Worm (Caenorhabditis elegans): ENCODE results near the gene aass-1.

The aass-1 gene

ce11 chrIV:291851-292367 lies 47.0 kb downstream of the aass-1 start (continued):
- TF ChIP-seq pag-3 (tag; optimal IDR thresholded peaks at IDR 0.05; ENCODE audit: borderline replicate concordance, insufficient read depth) (no peak), lir-3 (tag; optimal IDR thresholded peaks at IDR 0.05; ENCODE audit: poor library complexity) (peak; percentile 23), Y116A8C.19 (tag; optimal IDR thresholded peaks at IDR 0.05; ENCODE audit: borderline replicate concordance) (no peak), blmp-1 (tag; optimal IDR thresholded peaks at IDR 0.05) (no peak), rnt-1 (tag; optimal IDR thresholded peaks at IDR 0.05) (no peak), nhr-237 (tag; optimal IDR thresholded peaks at IDR 0.05) (no peak), unc-30 (tag; optimal IDR thresholded peaks at IDR 0.05) (no peak), sox-4 (tag; optimal IDR thresholded peaks at IDR 0.05) (no peak), unc-62 (GFP tag; optimal IDR thresholded peaks at IDR 0.05) (no peak), mep-1 (tag; optimal IDR thresholded peaks at IDR 0.05) (no peak), grh-1 (GFP tag; IDR thresholded peaks at IDR 0.05) (no peak), ztf-11 (tag; optimal IDR thresholded peaks at IDR 0.05) (no peak), snu-23 (GFP tag; optimal IDR thresholded peaks at IDR 0.05) (peak; percentile 48), nhr-20 (tag; optimal IDR thresholded peaks at IDR 0.05) (peak; percentile 49), hlh-4 (tag; optimal IDR thresholded peaks at IDR 0.05) (no peak), unc-98 (GFP tag; IDR thresholded peaks at IDR 0.05) (no peak), hpl-2 (GFP tag; optimal IDR thresholded peaks at IDR 0.05) (peak; percentile 25), ama-1 (optimal IDR thresholded peaks at IDR 0.05) (peak; percentile 20), nhr-19 (GFP tag; conservative IDR thresholded peaks at IDR 0.05) (peak; percentile 28; the same call in 1 of the 2 replicates), ets-5 (GFP tag; IDR thresholded peaks at IDR 0.05) (no peak), lin-14 (GFP tag; optimal IDR thresholded peaks at IDR 0.05) (no peak), C04F5.9 (tag; optimal IDR thresholded peaks at IDR 0.05) (no peak), swsn-7 (tag; optimal IDR thresholded peaks at IDR 0.05) (no peak), nhr-28 (tag; optimal IDR thresholded peaks at IDR 0.05) (no peak), egl-13 (tag; optimal IDR thresholded peaks at IDR 0.05) (no peak), dsc-1 (tag; optimal IDR thresholded peaks at IDR 0.05) (no peak), C34B4.2 (tag; optimal IDR thresholded peaks at IDR 0.05) (no peak), efl-3 (GFP tag; optimal IDR thresholded peaks at IDR 0.05) (no peak), snpc-4 (tag; optimal IDR thresholded peaks at IDR 0.05) (no peak), nhr-11 (tag; optimal IDR thresholded peaks at IDR 0.05) (no peak), ztf-4 (tag; optimal IDR thresholded peaks at IDR 0.05) (no peak)

- peak; percentile 77 for TF ChIP-seq nhr-85 (tag)
- no peak for TF ChIP-seq nhr-71 (tag; optimal IDR thresholded peaks at IDR 0.05)
- no peak for TF ChIP-seq ama-1 (optimal IDR thresholded peaks at IDR 0.05)
- TF ChIP-seq ceh-82 (tag; optimal IDR thresholded peaks at IDR 0.05): no peak
- no peak for TF ChIP-seq fos-1 (tag; optimal IDR thresholded peaks at IDR 0.05)
- TF ChIP-seq mdl-1 (tag; optimal IDR thresholded peaks at IDR 0.05): no peak
- TF ChIP-seq ztf-4 (tag; optimal IDR thresholded peaks at IDR 0.05): no peak
- TF ChIP-seq elt-2 (tag; optimal IDR thresholded peaks at IDR 0.05): peak; percentile 10
- no peak for TF ChIP-seq F16B12.6 (tag; optimal IDR thresholded peaks at IDR 0.05)
- no peak for TF ChIP-seq isw-1 (GFP tag; IDR thresholded peaks at IDR 0.05)
- no peak for TF ChIP-seq xbp-1 (tag; optimal IDR thresholded peaks at IDR 0.05)
- no peak for TF ChIP-seq efl-1 (optimal IDR thresholded peaks at IDR 0.05)
- TF ChIP-seq efl-1 (GFP tag; optimal IDR thresholded peaks at IDR 0.05 in 1 of 2): peak in 1 of 2 experiments; percentile 79
- no peak for TF ChIP-seq hlh-17 (GFP tag; optimal IDR thresholded peaks at IDR 0.05; ENCODE audit: borderline replicate concordance)
- no peak for TF ChIP-seq ceh-90 (tag; optimal IDR thresholded peaks at IDR 0.05)
These were observed 48.3 kb downstream of the aass-1 start for ce11 chrIV:293163-293755.

Data from whole organism, L1 larva.